Fruit fly (Drosophila melanogaster) whole organism, embryonic: ENCODE measurements around the gene CG45045.

Experiments
- Antp ChIP-seq: fragments of 200-800 bp; sonication (Bioruptor generic); optimal IDR thresholded peaks from 3 replicates; lab custom pipeline; 2016; ENCODE audit warnings: missing biosample characterization, missing genetic modification characterization
- Atf6 ChIP-seq: fragments of 200-800 bp; sonication (Bioruptor generic); IDR thresholded peaks from 2 replicates; pipeline ENCODE4 v1.3.6; 2022; ENCODE audit warnings: missing biosample characterization, missing genetic modification characterization
- CG1024 ChIP-seq: fragments of 200-800 bp; sonication (Bioruptor generic); IDR thresholded peaks from 2 replicates; pipeline ENCODE4 v1.3.6; 2022; ENCODE audit warnings: missing biosample characterization, missing genetic modification characterization
- CG10366 ChIP-seq: fragments of 200-800 bp; sonication (Bioruptor generic); IDR thresholded peaks from 2 replicates; pipeline ENCODE4 v1.3.6; 2022; ENCODE audit warnings: missing biosample characterization, missing genetic modification characterization
- CG11696 ChIP-seq: fragments of 200-800 bp; sonication (Bioruptor generic); IDR thresholded peaks from 2 replicates; pipeline ENCODE4 v1.3.6; 2022; ENCODE audit warnings: missing biosample characterization, missing genetic modification characterization
- CG13123 ChIP-seq: fragments of 200-800 bp; sonication (Bioruptor generic); optimal IDR thresholded peaks from 2 replicates; lab custom pipeline; 2016; ENCODE audit warnings: missing biosample characterization, missing genetic modification characterization
- CG15073 ChIP-seq: fragments of 200-800 bp; sonication (Bioruptor generic); optimal IDR thresholded peaks from 2 replicates; lab custom pipeline; 2016; ENCODE audit warnings: missing biosample characterization, missing genetic modification characterization
- CG16813 ChIP-seq: fragments of 200-800 bp; sonication (Bioruptor generic); IDR thresholded peaks from 3 replicates; pipeline ENCODE4 v1.3.6; 2022; ENCODE audit warnings: missing biosample characterization, missing genetic modification characterization; ENCODE audit not compliant: partially characterized antibody
- CG17829 ChIP-seq: fragments of 200-800 bp; optimal IDR thresholded peaks from 2 replicates; lab custom pipeline; 2019; ENCODE audit warnings: missing biosample characterization, mild to moderate bottlenecking, missing genetic modification characterization, moderate library complexity
- CG1832 ChIP-seq: fragments of 200-800 bp; sonication (Bioruptor generic); optimal IDR thresholded peaks from 2 replicates; lab custom pipeline; 2017; ENCODE audit warnings: missing biosample characterization, mild to moderate bottlenecking, missing genetic modification characterization, inconsistent platforms
- CG2129 ChIP-seq: fragments of 200-800 bp; sonication (Bioruptor generic); IDR thresholded peaks from 2 replicates; pipeline ENCODE4 v1.3.6; 2022; ENCODE audit warnings: missing biosample characterization, missing genetic modification characterization; ENCODE audit not compliant: partially characterized antibody
- CG2678 ChIP-seq: fragments of 200-800 bp; sonication (Bioruptor generic); optimal IDR thresholded peaks from 3 replicates; lab custom pipeline; 2019; ENCODE audit warnings: missing biosample characterization, mild to moderate bottlenecking, missing genetic modification characterization, moderate library complexity
- CG2875 ChIP-seq: fragments of 200-800 bp; sonication (Bioruptor generic); optimal IDR thresholded peaks from 2 replicates; lab custom pipeline; 2017; ENCODE audit warnings: missing biosample characterization, mild to moderate bottlenecking, missing genetic modification characterization, missing genetic modification reagents
- CG31441 ChIP-seq: fragments of 200-800 bp; sonication (Bioruptor generic); IDR thresholded peaks from 2 replicates; pipeline ENCODE4 v1.3.6; 2022; ENCODE audit warnings: missing biosample characterization, missing genetic modification characterization
- CG43689 ChIP-seq: fragments of 200-800 bp; sonication (Bioruptor generic); IDR thresholded peaks from 2 replicates; pipeline ENCODE4 v1.3.6; 2022; ENCODE audit warnings: missing biosample characterization, missing genetic modification characterization
- CG5245 ChIP-seq: fragments of 200-800 bp; sonication (Bioruptor generic); optimal IDR thresholded peaks from 3 replicates; lab custom pipeline; 2016; ENCODE audit warnings: missing biosample characterization, missing genetic modification characterization
- CG6683 ChIP-seq: fragments of 200-800 bp; sonication (Bioruptor generic); optimal IDR thresholded peaks from 2 replicates; lab custom pipeline; 2017; ENCODE audit warnings: missing biosample characterization, mild to moderate bottlenecking, missing genetic modification characterization, missing genetic modification reagents
- CG7357 ChIP-seq: fragments of 200-800 bp; sonication (Bioruptor generic); IDR thresholded peaks from 3 replicates; pipeline ENCODE4 v1.3.6; 2022; ENCODE audit warnings: missing biosample characterization, missing genetic modification characterization
- Dek ChIP-seq: fragments of 200-800 bp; sonication (Bioruptor generic); optimal IDR thresholded peaks from 3 replicates; lab custom pipeline; 2019; ENCODE audit warnings: missing biosample characterization, mild to moderate bottlenecking, missing genetic modification characterization, moderate library complexity
- Doc3 ChIP-seq: fragments of 200-800 bp; sonication (Bioruptor generic); IDR thresholded peaks from 3 replicates; pipeline ENCODE4 v1.3.6; 2022; ENCODE audit warnings: missing biosample characterization, missing genetic modification characterization; ENCODE audit not compliant: partially characterized antibody
- Fer1 ChIP-seq: fragments of 200-800 bp; sonication (Bioruptor generic); optimal IDR thresholded peaks from 2 replicates; lab custom pipeline; 2017; ENCODE audit warnings: missing biosample characterization, mild to moderate bottlenecking, missing genetic modification characterization
- GATAe ChIP-seq: fragments of 200-800 bp; sonication (Bioruptor generic); conservative IDR thresholded peaks from 2 replicates; pipeline ENCODE4 v1.3.6; 2022; ENCODE audit warnings: missing biosample characterization, missing genetic modification characterization
- Gsc ChIP-seq: fragments of 200-800 bp; sonication (Bioruptor generic); IDR thresholded peaks from 2 replicates; pipeline ENCODE4 v1.3.6; 2022; ENCODE audit warnings: missing biosample characterization, missing genetic modification characterization
- Hr51 ChIP-seq, 2 experiments: fragments of 200-800 bp; sonication (Bioruptor generic); optimal IDR thresholded peaks; 2 replicates in 1 of 2; 3 replicates in 1 of 2; lab custom pipeline; 2016 to 2018; ENCODE audit warnings: missing biosample characterization in 2 of 2, missing genetic modification characterization in 2 of 2, mild to moderate bottlenecking in 1 of 2, moderate library complexity in 1 of 2
- Med ChIP-seq: fragments of 200-800 bp; sonication (Bioruptor generic); peaks from one replicate; lab custom pipeline; 2016; ENCODE audit warnings: missing biosample characterization, missing genetic modification characterization, mild to moderate bottlenecking, inconsistent platforms, moderate library complexity
- Mes4 ChIP-seq: fragments of 200-800 bp; sonication (Bioruptor generic); optimal IDR thresholded peaks from 2 replicates; lab custom pipeline; 2016; ENCODE audit warnings: missing biosample characterization, missing genetic modification characterization
- Nf-YA ChIP-seq: fragments of 200-800 bp; sonication (Bioruptor generic); IDR thresholded peaks from 2 replicates; pipeline ENCODE4 v1.3.6; 2022; ENCODE audit warnings: missing biosample characterization, missing genetic modification characterization
- Ptx1 ChIP-seq: fragments of 200-800 bp; sonication (Bioruptor generic); IDR thresholded peaks from 2 replicates; pipeline ENCODE4 v1.3.6; 2022; ENCODE audit warnings: missing biosample characterization, missing genetic modification characterization
- Ssrp ChIP-seq: fragments of 200-800 bp; sonication (Bioruptor generic); optimal IDR thresholded peaks from 2 replicates; lab custom pipeline; 2018; ENCODE audit warnings: missing biosample characterization, mild to moderate bottlenecking, missing genetic modification characterization, moderate library complexity
- Usf ChIP-seq: fragments of 200-800 bp; sonication (Bioruptor generic); optimal IDR thresholded peaks from 2 replicates; lab custom pipeline; 2017; ENCODE audit warnings: missing genotype, missing biosample characterization, missing genetic modification characterization
- ac ChIP-seq: fragments of 200-800 bp; sonication (Bioruptor generic); optimal IDR thresholded peaks from 3 replicates; lab custom pipeline; 2017; ENCODE audit warnings: missing biosample characterization, mild to moderate bottlenecking, missing genetic modification characterization
- ato ChIP-seq: fragments of 200-800 bp; sonication (Bioruptor generic); IDR thresholded peaks from 2 replicates; pipeline ENCODE4 v1.3.6; 2022; ENCODE audit warnings: missing biosample characterization, missing genetic modification characterization; ENCODE audit not compliant: partially characterized antibody
- fd3F ChIP-seq: fragments of 200-800 bp; sonication (Bioruptor generic); optimal IDR thresholded peaks from 2 replicates; lab custom pipeline; 2018; ENCODE audit warnings: missing biosample characterization, mild to moderate bottlenecking, missing genetic modification characterization, moderate library complexity
- gcm ChIP-seq: fragments of 200-800 bp; sonication (Bioruptor generic); optimal IDR thresholded peaks from 2 replicates; lab custom pipeline; 2019; ENCODE audit warnings: missing biosample characterization, mild to moderate bottlenecking, missing genetic modification characterization, moderate library complexity
- gsb-n ChIP-seq: fragments of 200-800 bp; sonication (Bioruptor generic); optimal IDR thresholded peaks from 3 replicates; lab custom pipeline; 2018; ENCODE audit warnings: missing biosample characterization, mild to moderate bottlenecking, missing genetic modification characterization
- hbn ChIP-seq: fragments of 200-800 bp; sonication (Bioruptor generic); IDR thresholded peaks from 2 replicates; pipeline ENCODE4 v1.3.6; 2022; ENCODE audit warnings: missing biosample characterization, missing genetic modification characterization; ENCODE audit not compliant: partially characterized antibody
- jing ChIP-seq: fragments of 200-800 bp; sonication (Bioruptor generic); optimal IDR thresholded peaks from 2 replicates; lab custom pipeline; 2018; ENCODE audit warnings: missing biosample characterization, mild to moderate bottlenecking, missing genetic modification characterization
- ken ChIP-seq: fragments of 200-800 bp; sonication (Bioruptor generic); IDR thresholded peaks from 3 replicates; pipeline ENCODE4 v1.3.6; 2022; ENCODE audit warnings: missing biosample characterization, missing genetic modification characterization
- knrl ChIP-seq: fragments of 200-800 bp; sonication (Bioruptor generic); IDR thresholded peaks from 3 replicates; pipeline ENCODE4 v1.3.6; 2022; ENCODE audit warnings: missing biosample characterization, missing genetic modification characterization; ENCODE audit not compliant: partially characterized antibody
- nmo ChIP-seq: fragments of 200-800 bp; sonication (Bioruptor generic); optimal IDR thresholded peaks from 2 replicates; lab custom pipeline; 2018; ENCODE audit warnings: missing biosample characterization, mild to moderate bottlenecking, missing genetic modification characterization, moderate library complexity
- pnt ChIP-seq: fragments of 200-800 bp; sonication (Bioruptor generic); optimal IDR thresholded peaks from 3 replicates; lab custom pipeline; 2016; ENCODE audit warnings: missing biosample characterization, missing genetic modification characterization
- row ChIP-seq: fragments of 200-800 bp; sonication (Bioruptor generic); IDR thresholded peaks from 3 replicates; pipeline ENCODE4 v1.3.6; 2022; ENCODE audit warnings: missing biosample characterization, missing genetic modification characterization
- scrt ChIP-seq: fragments of 200-800 bp; sonication (Bioruptor generic); optimal IDR thresholded peaks from 2 replicates; lab custom pipeline; 2018; ENCODE audit warnings: missing biosample characterization, mild to moderate bottlenecking, missing genetic modification characterization, moderate library complexity
- sens ChIP-seq: fragments of 200-800 bp; sonication (Bioruptor generic); peaks from one replicate; lab custom pipeline; 2016; ENCODE audit warnings: missing biosample characterization, missing genetic modification characterization
- so ChIP-seq: fragments of 200-800 bp; sonication (Bioruptor generic); IDR thresholded peaks from 3 replicates; pipeline ENCODE4 v1.3.6; 2022; ENCODE audit warnings: missing biosample characterization, missing genetic modification characterization
- sob ChIP-seq: fragments of 200-800 bp; sonication (Bioruptor generic); IDR thresholded peaks from 2 replicates; pipeline ENCODE4 v1.3.6; 2022; ENCODE audit warnings: missing biosample characterization, missing genetic modification characterization
- ssp ChIP-seq: fragments of 200-800 bp; sonication (Bioruptor generic); IDR thresholded peaks from 2 replicates; pipeline ENCODE4 v1.3.6; 2022; ENCODE audit warnings: missing biosample characterization, missing genetic modification characterization
- wek ChIP-seq: fragments of 200-800 bp; sonication (Bioruptor generic); optimal IDR thresholded peaks from 3 replicates; lab custom pipeline; 2018; ENCODE audit warnings: missing biosample characterization, mild to moderate bottlenecking, missing genetic modification characterization, moderate library complexity

CG45045 gene

DNA sequence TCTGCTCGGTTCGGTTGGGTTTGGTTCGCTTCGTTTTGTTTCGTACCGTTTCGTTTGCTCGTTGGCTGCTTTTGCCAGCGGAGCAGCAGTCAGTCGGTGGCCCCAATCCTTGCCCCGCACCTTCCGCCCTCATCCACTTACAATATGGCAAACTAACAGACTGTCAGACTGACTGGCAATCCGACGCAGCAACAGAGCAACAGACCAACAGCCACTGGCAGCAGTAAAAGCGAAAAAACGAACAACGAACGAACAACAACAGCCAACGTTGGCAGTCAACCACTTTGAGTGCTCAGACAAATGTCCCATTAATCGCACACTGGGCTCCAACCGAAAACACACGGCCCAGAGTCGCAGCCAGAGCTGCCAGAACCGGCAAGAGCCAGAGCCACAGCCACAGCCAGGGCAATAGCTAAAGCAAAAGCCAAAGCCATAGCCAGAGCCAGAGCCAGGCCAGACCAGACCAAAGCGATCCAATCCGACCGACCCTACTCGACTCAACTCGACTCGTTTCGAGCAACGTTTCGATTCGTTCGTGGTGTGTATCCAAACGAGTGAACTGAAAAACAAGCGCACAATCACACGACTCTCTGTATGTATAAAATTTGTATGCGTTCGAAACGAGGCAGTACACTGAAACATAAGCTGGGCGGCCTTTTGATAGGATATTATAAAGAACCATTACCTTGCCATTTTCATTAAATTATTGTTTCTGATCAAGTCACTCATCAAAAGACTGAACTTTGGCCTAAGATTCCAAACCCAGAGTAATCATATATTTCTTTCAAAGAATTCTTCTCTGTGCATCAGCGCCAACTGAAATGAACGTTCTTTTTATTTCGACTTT, 36.5 kb downstream of the CG45045 start (continued):
- TF ChIP-seq ato (GFP tag; lab: Robert Waterston, UW) (no peak), Gsc (GFP tag; lab: Robert Waterston, UW) (peak; percentile 97), knrl (GFP tag; lab: Robert Waterston, UW) (no peak), Doc3 (GFP tag; lab: Robert Waterston, UW) (no peak), CG2129 (no peak), wek (peak; percentile 92), Ptx1 (GFP tag; lab: Robert Waterston, UW) (peak; percentile 99), Ssrp (tag; lab: Kevin White, UChicago) (peak; percentile 98), GATAe (GFP tag; lab: Robert Waterston, UW) (peak; percentile 97), Hr51 (GFP tag; optimal IDR thresholded peaks at IDR 0.05; lab: Kevin White, UChicago) (peak; percentile 99), jing (GFP tag; lab: Kevin White, UChicago) (peak; percentile 99), Fer1 (GFP tag; lab: Kevin White, UChicago) (peak; percentile 98), CG11696 (peak; percentile 97), CG7357 (peak; percentile 96), sens (peak; percentile 100), fd3F (GFP tag; lab: Kevin White, UChicago) (peak; percentile 99), Mes4 (peak; percentile 99), ken (peak; percentile 99), gsb-n (tag; lab: Kevin White, UChicago) (peak; percentile 99), Med (peak; percentile 100), CG15073 (GFP tag; lab: Kevin White, UChicago) (peak; percentile 91), CG43689 (GFP tag; lab: Robert Waterston, UW) (peak; percentile 98), CG2678 (tag; lab: Kevin White, UChicago) (peak; percentile 99), gcm (GFP tag; lab: Kevin White, UChicago) (peak; percentile 99), nmo (GFP tag; lab: Kevin White, UChicago) (peak; percentile 99), CG31441 (GFP tag; lab: Robert Waterston, UW) (peak; percentile 99), sob (peak; percentile 99), Antp (GFP tag; lab: Kevin White, UChicago) (peak; percentile 99), CG13123 (peak; percentile 98), CG16813 (GFP tag; lab: Robert Waterston, UW) (no peak), Atf6 (GFP tag; lab: Robert Waterston, UW) (peak; percentile 99), Nf-YA (GFP tag; lab: Robert Waterston, UW) (peak; percentile 98), pnt (peak; percentile 99), CG6683 (peak; percentile 96), CG1024 (peak; percentile 97), row (GFP tag; lab: Robert Waterston, UW) (peak; percentile 99), CG2875 (GFP tag; lab: Kevin White, UChicago) (peak; percentile 99), Usf (GFP tag; lab: Kevin White, UChicago) (peak; percentile 97), CG10366 (GFP tag; lab: Robert Waterston, UW) (peak; percentile 99), scrt (peak; percentile 96), ac (GFP tag; lab: Kevin White, UChicago) (peak; percentile 93), Dek (tag; lab: Kevin White, UChicago) (peak; percentile 98), hbn (GFP tag; lab: Robert Waterston, UW) (no peak), CG5245 (GFP tag; lab: Kevin White, UChicago) (peak; percentile 99), ssp (GFP tag; lab: Robert Waterston, UW) (peak; percentile 94), CG17829 (tag; lab: Kevin White, UChicago) (peak; percentile 99), so (peak; percentile 99), CG1832 (GFP tag; lab: Kevin White, UChicago) (no peak)
